Fruit fly (Drosophila melanogaster) S2 (cell line): ENCODE data around the gene CG43402.

Source experiments
- CG8478 ChIP-seq: fragments of >200 bp; optimal IDR thresholded peaks from 2 replicates; lab custom pipeline; 2018
- CTCF ChIP-seq, 2 experiments: fragments of >200 bp; optimal IDR thresholded peaks; 2 replicates each; lab custom pipeline; 2018

Gene CG43402

dm6 chr2L:1422725-1423124, 19.7 kb upstream of the CG43402 start:
- TF ChIP-seq CTCF (optimal IDR thresholded peaks at IDR 0.05; lab: Kevin White, UChicago) (no peak), CG8478 (no peak)

- TF ChIP-seq CTCF (optimal IDR thresholded peaks at IDR 0.05; lab: Kevin White, UChicago): no peak
- TF ChIP-seq CG8478: no peak
These were observed 18.5 kb upstream of the CG43402 start for dm6 chr2L:1423832-1424382.

- TF ChIP-seq CG8478: no peak
- no peak for TF ChIP-seq CTCF (optimal IDR thresholded peaks at IDR 0.05; lab: Kevin White, UChicago)
These were observed 17.6 kb upstream of the CG43402 start for dm6 chr2L:1424812-1425211.

- TF ChIP-seq CTCF (optimal IDR thresholded peaks at IDR 0.05; lab: Kevin White, UChicago) (no peak), CG8478 (no peak)
These were observed 16.5 kb upstream of the CG43402 start for dm6 chr2L:1425799-1426357.

- TF ChIP-seq CG8478: no peak
- no peak for TF ChIP-seq CTCF (optimal IDR thresholded peaks at IDR 0.05; lab: Kevin White, UChicago)
These were observed 15.6 kb upstream of the CG43402 start for dm6 chr2L:1426821-1427265.

dm6 chr2L:1427792-1428191, 14.6 kb upstream of the CG43402 start:
- TF ChIP-seq CG8478 (no peak), CTCF (optimal IDR thresholded peaks at IDR 0.05; lab: Kevin White, UChicago) (no peak)

- no peak for TF ChIP-seq CTCF (optimal IDR thresholded peaks at IDR 0.05; lab: Kevin White, UChicago)
- TF ChIP-seq CG8478: no peak
These were observed 14.1 kb upstream of the CG43402 start, which contains the start of gene CG43401 for dm6 chr2L:1428290-1428689. Gene CG43401 (plus strand): TSS chr2L:1428474.

- TF ChIP-seq CTCF (optimal IDR thresholded peaks at IDR 0.05; lab: Kevin White, UChicago): no peak
- no peak for TF ChIP-seq CG8478
These were observed 12.9 kb upstream of the CG43402 start for dm6 chr2L:1429558-1429957.

- TF ChIP-seq CG8478: no peak
These were observed 11.0 kb upstream of the CG43402 start for dm6 chr2L:1431430-1431829.

dm6 chr2L:1433732-1434131, 8.7 kb upstream of the CG43402 start:
- TF ChIP-seq CTCF (optimal IDR thresholded peaks at IDR 0.05; lab: Kevin White, UChicago): no peak
- TF ChIP-seq CG8478: no peak

dm6 chr2L:1434948-1435347, 7.5 kb upstream of the CG43402 start:
- TF ChIP-seq CTCF (optimal IDR thresholded peaks at IDR 0.05; lab: Kevin White, UChicago) (no peak), CG8478 (no peak)

- no peak for TF ChIP-seq CG8478
- TF ChIP-seq CTCF (optimal IDR thresholded peaks at IDR 0.05; lab: Kevin White, UChicago): no peak
These were observed 6.9 kb upstream of the CG43402 start for dm6 chr2L:1435494-1435893.

- TF ChIP-seq CTCF (optimal IDR thresholded peaks at IDR 0.05; lab: Kevin White, UChicago): no peak
- TF ChIP-seq CG8478: no peak
These were observed 2.5 kb upstream of the CG43402 start for dm6 chr2L:1439790-1440422.

- no peak for TF ChIP-seq CG8478
- no peak for TF ChIP-seq CTCF (optimal IDR thresholded peaks at IDR 0.05; lab: Kevin White, UChicago)
These were observed 1.1 kb downstream of the CG43402 start for dm6 chr2L:1443509-1443908.

- TF ChIP-seq CTCF (optimal IDR thresholded peaks at IDR 0.05; lab: Kevin White, UChicago) (no peak), CG8478 (no peak)
These were observed 2.6 kb downstream of the CG43402 start for dm6 chr2L:1445048-1445447.

dm6 chr2L:1446740-1447139, 4.3 kb downstream of the CG43402 start:
- TF ChIP-seq CG8478: no peak

dm6 chr2L:1447652-1448051, 5.2 kb downstream of the CG43402 start:
- TF ChIP-seq CG8478: no peak
- no peak for TF ChIP-seq CTCF (optimal IDR thresholded peaks at IDR 0.05; lab: Kevin White, UChicago)
